Fruit fly (Drosophila melanogaster) Kc167 (cell line): ENCODE data around the gene Herc4.

ENCODE experiments used
- Myc ChIP-seq: fragments of >200 bp; optimal IDR thresholded peaks from 2 replicates; lab custom pipeline; 2017; ENCODE audit warnings: missing external identifiers
- h ChIP-seq: fragments of >200 bp; optimal IDR thresholded peaks from 3 replicates; lab custom pipeline; 2018; ENCODE audit warnings: missing external identifiers
- insv ChIP-seq: fragments of >200 bp; optimal IDR thresholded peaks from 3 replicates; lab custom pipeline; 2018; ENCODE audit warnings: missing external identifiers
- psq ChIP-seq: fragments of >200 bp; optimal IDR thresholded peaks from 2 replicates; lab custom pipeline; 2017; ENCODE audit warnings: missing external identifiers

- TF ChIP-seq h (lab: Kevin White, UChicago) (no peak), psq (no peak), Myc (no peak), insv (lab: Kevin White, UChicago) (no peak)
These were observed 35.6 kb upstream of the Herc4 start for dm6 chr3L:1277937-1278336.
